Worm (Caenorhabditis elegans): ENCODE data around the gene K08F8.15.

K08F8.15 gene

DNA sequence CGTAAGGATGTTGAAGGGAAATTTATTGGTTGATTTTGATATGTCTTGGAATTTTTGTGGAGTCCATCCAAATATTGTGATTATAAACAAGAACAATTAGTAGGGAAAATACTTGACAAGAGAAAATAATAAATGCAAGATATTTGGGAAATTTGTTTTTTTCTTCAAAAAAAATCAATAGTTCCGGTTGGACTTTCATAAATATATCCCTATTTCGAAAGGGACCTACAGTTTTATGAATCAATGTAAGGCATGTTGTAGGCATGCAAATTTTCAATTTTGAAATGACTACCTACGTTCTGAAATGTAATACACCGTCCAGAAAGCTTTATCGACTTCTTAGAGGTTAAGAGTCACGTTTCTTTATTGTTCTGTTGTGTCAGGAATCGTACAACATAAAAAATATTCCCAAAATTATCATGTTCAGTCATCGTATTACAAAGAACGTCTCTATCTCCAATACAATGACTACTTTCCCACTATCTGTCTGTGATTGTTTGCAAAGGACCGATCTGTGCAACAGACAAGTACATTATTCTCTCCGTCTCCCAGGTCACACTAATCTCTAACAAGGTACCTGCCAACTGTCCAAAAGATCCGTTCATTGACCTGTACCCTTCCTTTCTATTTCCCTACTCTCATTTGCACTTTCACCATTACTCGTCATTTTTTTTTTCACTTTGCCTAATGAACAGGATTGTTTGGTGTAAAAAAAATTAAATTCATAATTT lies 23.4 kb downstream of the K08F8.15 start, which contains the start of gene F07H5.13 (continued):
- TF ChIP-seq ztf-4 (tag; optimal IDR thresholded peaks at IDR 0.05) = peak; percentile 81
- no peak for TF ChIP-seq hlh-17 (GFP tag; optimal IDR thresholded peaks at IDR 0.05; ENCODE audit: borderline replicate concordance)
- peak; percentile 83 for TF ChIP-seq aly-2 (tag; optimal IDR thresholded peaks at IDR 0.05)
- TF ChIP-seq alr-1 (tag; optimal IDR thresholded peaks at IDR 0.05; ENCODE audit: borderline replicate concordance) = no peak

DNA sequence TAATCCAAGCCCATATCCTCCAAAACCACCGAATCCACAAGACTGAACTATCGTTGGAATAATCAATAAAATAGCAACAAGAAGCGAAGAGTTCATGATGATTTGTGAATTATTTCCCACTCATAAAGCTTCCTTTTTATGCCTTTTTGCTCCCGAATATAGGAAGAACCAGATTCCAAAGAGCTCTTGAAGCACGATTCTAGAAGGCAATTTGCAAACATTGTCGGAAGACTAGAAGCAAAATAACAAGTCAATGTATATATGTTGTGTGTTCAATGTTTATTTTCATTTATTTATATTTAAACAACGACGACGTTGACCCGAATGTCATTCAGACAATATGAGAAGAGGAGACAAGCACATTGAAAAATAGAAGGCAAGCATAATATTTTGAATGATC lies 26.0 kb downstream of the K08F8.15 start, which contains the start of gene idpa-2:
TSS of gene idpa-2 (minus strand) at position 101 of the 400 bp plus-strand sequence.
- no peak for TF ChIP-seq C04F5.9 (tag; optimal IDR thresholded peaks at IDR 0.05)
- TF ChIP-seq unc-62 (GFP tag; optimal IDR thresholded peaks at IDR 0.05) = no peak
- no peak for TF ChIP-seq efl-1 (optimal IDR thresholded peaks at IDR 0.05)
- no peak for TF ChIP-seq efl-1 (GFP tag; optimal IDR thresholded peaks at IDR 0.05 in 1 of 2)
- no peak for TF ChIP-seq F16B12.6 (tag; optimal IDR thresholded peaks at IDR 0.05)
- no peak for TF ChIP-seq C16A3.4 (tag; optimal IDR thresholded peaks at IDR 0.05)
- TF ChIP-seq ztf-4 (tag; optimal IDR thresholded peaks at IDR 0.05) = no peak
- no peak for TF ChIP-seq tbx-2 (tag; optimal IDR thresholded peaks at IDR 0.05)
- TF ChIP-seq sox-4 (tag; optimal IDR thresholded peaks at IDR 0.05) = no peak

DNA sequence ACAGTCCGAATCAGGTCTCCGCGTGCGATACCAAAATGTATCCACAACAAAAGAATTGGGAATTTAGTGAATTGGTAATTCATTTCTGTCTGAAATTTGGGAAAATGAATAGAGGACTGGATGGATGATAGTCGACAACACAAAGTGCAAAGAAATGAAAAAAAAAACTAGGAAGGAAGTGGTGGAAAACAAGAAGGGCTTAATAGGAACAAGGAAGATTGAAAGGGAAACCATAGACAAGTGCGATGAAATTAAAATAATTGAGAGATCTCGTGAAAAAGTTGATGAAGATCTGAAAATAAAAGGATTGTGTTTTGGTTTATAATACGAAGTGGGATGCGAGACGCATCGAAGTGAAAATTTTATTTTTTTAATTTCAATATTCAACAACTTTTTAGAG lies 27.5 kb downstream of the K08F8.15 start, which contains the start of gene F07H5.7:
TSS of gene F07H5.7 (minus strand) at position 101 of the 400 bp plus-strand sequence.
- TF ChIP-seq aly-2 (tag; optimal IDR thresholded peaks at IDR 0.05) = no peak
- TF ChIP-seq xbp-1 (tag; optimal IDR thresholded peaks at IDR 0.05) = no peak
- TF ChIP-seq lin-35 (GFP tag; optimal IDR thresholded peaks at IDR 0.05) = no peak
- no peak for TF ChIP-seq nhr-71 (tag; optimal IDR thresholded peaks at IDR 0.05)
- no peak for TF ChIP-seq zip-4 (GFP tag; optimal IDR thresholded peaks at IDR 0.05)
- no peak for TF ChIP-seq hlh-17 (GFP tag; optimal IDR thresholded peaks at IDR 0.05; ENCODE audit: borderline replicate concordance)
- TF ChIP-seq mef-2 (tag; optimal IDR thresholded peaks at IDR 0.05) = no peak

DNA sequence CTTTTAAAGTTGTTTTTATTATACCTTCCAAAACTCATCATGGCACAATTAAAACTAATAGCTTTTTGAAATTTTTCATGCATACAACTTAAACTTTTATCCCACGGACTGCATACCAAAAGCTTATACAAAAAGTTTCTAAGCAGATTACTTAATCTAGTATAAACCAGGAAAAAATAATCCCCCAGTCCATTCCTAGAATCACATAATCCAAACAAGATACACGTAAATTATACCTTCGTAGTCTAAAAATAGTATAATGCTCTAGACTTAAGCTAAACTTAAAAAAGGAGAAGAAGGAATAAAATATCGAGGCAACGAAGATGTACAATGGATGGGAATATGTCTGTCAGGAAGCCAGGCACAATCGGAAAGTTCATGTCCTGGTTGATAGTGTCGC lies 28.6 kb downstream of the K08F8.15 start:
- no peak for TF ChIP-seq pqm-1 (tag; optimal IDR thresholded peaks at IDR 0.05)
- no peak for TF ChIP-seq snpc-4 (tag; optimal IDR thresholded peaks at IDR 0.05)
- no peak for TF ChIP-seq unc-62 (GFP tag; optimal IDR thresholded peaks at IDR 0.05)
- TF ChIP-seq nhr-237 (tag; optimal IDR thresholded peaks at IDR 0.05) = no peak
- peak; percentile 33 for TF ChIP-seq sox-4 (tag; optimal IDR thresholded peaks at IDR 0.05)
- no peak for TF ChIP-seq aha-1 (tag; optimal IDR thresholded peaks at IDR 0.05)
- no peak for TF ChIP-seq C34B4.2 (tag; optimal IDR thresholded peaks at IDR 0.05)
- TF ChIP-seq sup-37 (GFP tag; optimal IDR thresholded peaks at IDR 0.05) = no peak
- TF ChIP-seq nhr-77 (tag; optimal IDR thresholded peaks at IDR 0.05) = no peak
- TF ChIP-seq grh-1 (GFP tag; IDR thresholded peaks at IDR 0.05) = no peak
- TF ChIP-seq efl-3 (GFP tag; optimal IDR thresholded peaks at IDR 0.05) = no peak
- TF ChIP-seq unc-130 (tag; optimal IDR thresholded peaks at IDR 0.05) = no peak
- TF ChIP-seq dsc-1 (tag; optimal IDR thresholded peaks at IDR 0.05) = peak; percentile 91
- TF ChIP-seq fkh-4 (tag; optimal IDR thresholded peaks at IDR 0.05; ENCODE audit: borderline replicate concordance) = peak; percentile 3
- no peak for TF ChIP-seq aly-2 (tag; optimal IDR thresholded peaks at IDR 0.05)
- TF ChIP-seq hpl-2 (GFP tag; optimal IDR thresholded peaks at IDR 0.05) = no peak
- no peak for TF ChIP-seq elt-3 (tag; optimal IDR thresholded peaks at IDR 0.05)
- no peak for TF ChIP-seq lin-13 (GFP tag; optimal IDR thresholded peaks at IDR 0.05)
- TF ChIP-seq ceh-63 (GFP tag; optimal IDR thresholded peaks at IDR 0.05) = no peak
- TF ChIP-seq mep-1 (tag; optimal IDR thresholded peaks at IDR 0.05) = no peak
- TF ChIP-seq unc-98 (GFP tag; IDR thresholded peaks at IDR 0.05) = no peak
- no peak for TF ChIP-seq jun-1 (tag; optimal IDR thresholded peaks at IDR 0.05)
- TF ChIP-seq hlh-17 (GFP tag; optimal IDR thresholded peaks at IDR 0.05; ENCODE audit: borderline replicate concordance) = no peak
- no peak for TF ChIP-seq ets-5 (GFP tag; IDR thresholded peaks at IDR 0.05)
- no peak for TF ChIP-seq xbp-1 (tag; optimal IDR thresholded peaks at IDR 0.05)
- no peak for TF ChIP-seq blmp-1 (tag; optimal IDR thresholded peaks at IDR 0.05)
- TF ChIP-seq nhr-20 (tag; optimal IDR thresholded peaks at IDR 0.05) = no peak
- no peak for TF ChIP-seq C04F5.9 (tag; optimal IDR thresholded peaks at IDR 0.05)
- TF ChIP-seq pax-3 (tag; optimal IDR thresholded peaks at IDR 0.05) = peak; percentile 55
- no peak for TF ChIP-seq nhr-76 (tag; optimal IDR thresholded peaks at IDR 0.05)
- no peak for TF ChIP-seq dpl-1 (GFP tag; optimal IDR thresholded peaks at IDR 0.05)
- TF ChIP-seq ces-1 (GFP tag; optimal IDR thresholded peaks at IDR 0.05) = no peak
- TF ChIP-seq efl-1 (optimal IDR thresholded peaks at IDR 0.05) = no peak
- TF ChIP-seq efl-1 (GFP tag; optimal IDR thresholded peaks at IDR 0.05 in 1 of 2) = no peak
- no peak for TF ChIP-seq tbx-2 (tag; optimal IDR thresholded peaks at IDR 0.05)
- no peak for TF ChIP-seq ztf-4 (tag; optimal IDR thresholded peaks at IDR 0.05)
- no peak for TF ChIP-seq ceh-82 (tag; optimal IDR thresholded peaks at IDR 0.05)

All from whole organism, L1 larva.